Worm (Caenorhabditis elegans) whole organism, mixed stage, embryonic: Measurements from ENCODE around the gene hpk-1.

Experiments
- M03D4.4 ChIP-seq: sonication (generic microtip); optimal IDR thresholded peaks from 2 replicates; lab custom pipeline; 2017; ENCODE audit warnings: mild to moderate bottlenecking, missing genetic modification characterization, missing compliant biosample characterization
- bed-3 ChIP-seq: fragments of 200-800 bp; sonication (Bioruptor generic); optimal IDR thresholded peaks from 3 replicates; lab custom pipeline; 2018; ENCODE audit warnings: mild to moderate bottlenecking, missing genetic modification characterization, moderate library complexity, missing compliant biosample characterization
- blmp-1 ChIP-seq: fragments of 150-350 bp; optimal IDR thresholded peaks from 2 replicates; lab custom pipeline; 2014; ENCODE audit warnings: missing biosample characterization, missing genetic modification characterization
- ceh-39 ChIP-seq: fragments of 150-350 bp; optimal IDR thresholded peaks from 2 replicates; lab custom pipeline; 2014; ENCODE audit warnings: missing biosample characterization, missing genetic modification characterization
- ceh-43 ChIP-seq: fragments of 200-800 bp; sonication (Bioruptor generic); optimal IDR thresholded peaks from 2 replicates; lab custom pipeline; 2018; ENCODE audit warnings: mild to moderate bottlenecking, missing genetic modification characterization, moderate library complexity, missing compliant biosample characterization
- ceh-83 ChIP-seq: fragments of 200-800 bp; sonication (Bioruptor generic); optimal IDR thresholded peaks from 2 replicates; lab custom pipeline; 2018; ENCODE audit warnings: mild to moderate bottlenecking, missing genetic modification characterization, missing compliant biosample characterization
- ces-1 ChIP-seq: fragments of 150-350 bp; optimal IDR thresholded peaks from 2 replicates; lab custom pipeline; 2014; ENCODE audit warnings: missing biosample characterization, missing genetic modification reagents, missing genetic modification characterization
- cnd-1 ChIP-seq: fragments of 200-800 bp; sonication (Bioruptor generic); optimal IDR thresholded peaks from 2 replicates; lab custom pipeline; 2018; ENCODE audit warnings: mild to moderate bottlenecking, missing genetic modification characterization, missing compliant biosample characterization
- drap-1 ChIP-seq: fragments of 200-800 bp; sonication (Bioruptor generic); optimal IDR thresholded peaks from 3 replicates; lab custom pipeline; 2018; ENCODE audit warnings: mild to moderate bottlenecking, missing genetic modification characterization, missing compliant biosample characterization
- elt-1 ChIP-seq: sonication (generic microtip); optimal IDR thresholded peaks from 2 replicates; lab custom pipeline; 2017; ENCODE audit warnings: missing genetic modification characterization, mild to moderate bottlenecking, missing compliant biosample characterization, antibody characterized with exemption, moderate library complexity, borderline replicate concordance; ENCODE audit not compliant: insufficient read depth
- elt-3 ChIP-seq: fragments of 150-350 bp; optimal IDR thresholded peaks from 2 replicates; lab custom pipeline; 2014; ENCODE audit warnings: missing biosample characterization, missing genetic modification characterization
- flh-1 ChIP-seq: fragments of 200-800 bp; sonication (Bioruptor generic); optimal IDR thresholded peaks from 2 replicates; lab custom pipeline; 2018; ENCODE audit warnings: mild to moderate bottlenecking, missing genetic modification characterization, moderate library complexity, missing compliant biosample characterization
- ham-2 ChIP-seq: fragments of 200-800 bp; sonication (Bioruptor generic); optimal IDR thresholded peaks from 2 replicates; lab custom pipeline; 2018; ENCODE audit warnings: mild to moderate bottlenecking, missing genetic modification characterization, missing compliant biosample characterization
- hlh-1 ChIP-seq: fragments of 150-350 bp; optimal IDR thresholded peaks from 2 replicates; lab custom pipeline; 2014; ENCODE audit warnings: missing biosample characterization, missing genetic modification reagents, missing genetic modification characterization
- lin-13 ChIP-seq: fragments of 150-350 bp; optimal IDR thresholded peaks from 2 replicates; lab custom pipeline; 2014; ENCODE audit warnings: missing biosample characterization, missing genetic modification characterization
- lin-32 ChIP-seq: fragments of 200-800 bp; sonication (Bioruptor generic); optimal IDR thresholded peaks from 2 replicates; lab custom pipeline; 2018; ENCODE audit warnings: mild to moderate bottlenecking, missing genetic modification characterization, missing compliant biosample characterization
- lsy-2 ChIP-seq: fragments of 150-350 bp; optimal IDR thresholded peaks from 2 replicates; lab custom pipeline; 2014; ENCODE audit warnings: missing biosample characterization, missing genetic modification characterization
- mab-5 ChIP-seq: fragments of 150-350 bp; optimal IDR thresholded peaks from 2 replicates; lab custom pipeline; 2014; ENCODE audit warnings: missing biosample characterization, missing genetic modification characterization
- mep-1 ChIP-seq: fragments of 150-350 bp; optimal IDR thresholded peaks from 2 replicates; lab custom pipeline; 2017; ENCODE audit warnings: missing biosample characterization, missing genetic modification reagents, missing genetic modification characterization, inconsistent platforms
- mls-2 ChIP-seq: sonication (generic microtip); optimal IDR thresholded peaks from 2 replicates; lab custom pipeline; 2016; ENCODE audit warnings: mild to moderate bottlenecking, missing genetic modification characterization, moderate library complexity, missing compliant biosample characterization
- nhr-2 ChIP-seq: fragments of 150-350 bp; optimal IDR thresholded peaks from 2 replicates; lab custom pipeline; 2014; ENCODE audit warnings: missing biosample characterization, missing genetic modification characterization
- nhr-237 ChIP-seq: fragments of 150-350 bp; optimal IDR thresholded peaks from 2 replicates; lab custom pipeline; 2014; ENCODE audit warnings: missing biosample characterization, missing genetic modification characterization
- nhr-28 ChIP-seq: fragments of 150-350 bp; optimal IDR thresholded peaks from 2 replicates; lab custom pipeline; 2014; ENCODE audit warnings: missing biosample characterization, missing genetic modification characterization
- pha-4 ChIP-seq: fragments of 150-350 bp; optimal IDR thresholded peaks from 2 replicates; lab custom pipeline; 2018; ENCODE audit warnings: missing biosample characterization, missing genetic modification reagents, missing genetic modification characterization
- sem-2 ChIP-seq: fragments of 200-800 bp; sonication (Bioruptor generic); optimal IDR thresholded peaks from 2 replicates; lab custom pipeline; 2018; ENCODE audit warnings: mild to moderate bottlenecking, missing genetic modification characterization, missing compliant biosample characterization
- snpc-4 ChIP-seq: fragments of 150-350 bp; optimal IDR thresholded peaks from 2 replicates; lab custom pipeline; 2014; ENCODE audit warnings: missing biosample characterization, missing genetic modification characterization
- sptf-1 ChIP-seq: sonication (generic microtip); optimal IDR thresholded peaks from 2 replicates; lab custom pipeline; 2017; ENCODE audit warnings: mild to moderate bottlenecking, missing genetic modification characterization, moderate library complexity, missing compliant biosample characterization
- tbx-8 ChIP-seq: fragments of 200-800 bp; sonication (Bioruptor generic); optimal IDR thresholded peaks from 2 replicates; lab custom pipeline; 2018; ENCODE audit warnings: mild to moderate bottlenecking, missing genetic modification characterization, moderate library complexity, missing compliant biosample characterization
- unc-120 ChIP-seq: sonication (generic microtip); optimal IDR thresholded peaks from 2 replicates; lab custom pipeline; 2017; ENCODE audit warnings: missing genetic modification characterization, missing compliant biosample characterization; ENCODE audit not compliant: poor library complexity, severe bottlenecking
- unc-39 ChIP-seq: fragments of 150-350 bp; optimal IDR thresholded peaks from 2 replicates; lab custom pipeline; 2014; ENCODE audit warnings: missing biosample characterization, missing genetic modification characterization
- zip-8 ChIP-seq: fragments of 150-350 bp; optimal IDR thresholded peaks from 2 replicates; lab custom pipeline; 2014; ENCODE audit warnings: missing biosample characterization, missing genetic modification characterization
- ztf-11 ChIP-seq: fragments of 150-350 bp; optimal IDR thresholded peaks from 2 replicates; lab custom pipeline; 2014; ENCODE audit warnings: missing biosample characterization, missing genetic modification characterization

Gene hpk-1

ce11 chrX:4263820-4264219 is 46.7 kb upstream of the hpk-1 start:
- TF ChIP-seq mls-2 = no peak

- TF ChIP-seq ham-2 (no peak), nhr-2 (no peak), flh-1 (GFP tag; lab: Kevin White, UChicago) (no peak), lsy-2 (no peak), hlh-1 (tag; lab: Kevin White, UChicago) (no peak), sptf-1 (tag; lab: Kevin White, UChicago) (no peak), sem-2 (GFP tag; lab: Kevin White, UChicago) (no peak), mab-5 (tag; lab: Kevin White, UChicago) (no peak), tbx-8 (no peak), mep-1 (tag; lab: Kevin White, UChicago) (peak; percentile 8), pha-4 (tag; lab: Kevin White, UChicago) (peak; percentile 65), snpc-4 (tag; lab: Kevin White, UChicago) (no peak), elt-1 (tag; lab: Kevin White, UChicago) (no peak), ceh-43 (GFP tag; lab: Kevin White, UChicago) (no peak), unc-39 (no peak), unc-120 (tag; lab: Kevin White, UChicago) (no peak), nhr-237 (tag; lab: Kevin White, UChicago) (no peak), nhr-28 (no peak), ztf-11 (tag; lab: Kevin White, UChicago) (no peak), M03D4.4 (tag; lab: Kevin White, UChicago) (no peak), elt-3 (tag; lab: Kevin White, UChicago) (no peak), bed-3 (GFP tag; lab: Kevin White, UChicago) (no peak), lin-32 (GFP tag; lab: Kevin White, UChicago) (no peak), blmp-1 (tag; lab: Kevin White, UChicago) (no peak), lin-13 (tag; lab: Kevin White, UChicago) (peak; percentile 51), zip-8 (tag; lab: Kevin White, UChicago) (no peak), ceh-83 (no peak)
- TF ChIP-seq, all 35 proteins: peak for 3
Measured at ce11 chrX:4260297-4260696, 43.2 kb upstream of the hpk-1 start, which contains the start of gene C52B9.4. Gene C52B9.4, plus strand, starts transcription at chrX:4260652.

- TF ChIP-seq mls-2 (no peak), lin-32 (GFP tag; lab: Kevin White, UChicago) (no peak)
Measured at ce11 chrX:4256761-4257160, 39.7 kb upstream of the hpk-1 start, which contains the start of gene srv-6. Gene srv-6, plus strand, starts transcription at chrX:4257061.

ce11 chrX:4255366-4255765 is 38.3 kb upstream of the hpk-1 start:
- TF ChIP-seq sptf-1 (tag; lab: Kevin White, UChicago) = no peak
- TF ChIP-seq snpc-4 (tag; lab: Kevin White, UChicago) = no peak
- TF ChIP-seq lsy-2 = no peak
- no peak for TF ChIP-seq pha-4 (tag; lab: Kevin White, UChicago)
- no peak for TF ChIP-seq blmp-1 (tag; lab: Kevin White, UChicago)
- TF ChIP-seq flh-1 (GFP tag; lab: Kevin White, UChicago) = no peak
- no peak for TF ChIP-seq ztf-11 (tag; lab: Kevin White, UChicago)
- no peak for TF ChIP-seq nhr-2
- no peak for TF ChIP-seq hlh-1 (tag; lab: Kevin White, UChicago)
- no peak for TF ChIP-seq elt-3 (tag; lab: Kevin White, UChicago)
- no peak for TF ChIP-seq mab-5 (tag; lab: Kevin White, UChicago)
- TF ChIP-seq nhr-28 = no peak
- no peak for TF ChIP-seq sem-2 (GFP tag; lab: Kevin White, UChicago)
- TF ChIP-seq zip-8 (tag; lab: Kevin White, UChicago) = no peak
- TF ChIP-seq lin-32 (GFP tag; lab: Kevin White, UChicago) = no peak
- no peak for TF ChIP-seq drap-1 (GFP tag; lab: Kevin White, UChicago)

ce11 chrX:4254782-4255181 is 37.7 kb upstream of the hpk-1 start, which contains the start of gene taf-11.1:
Gene taf-11.1, plus strand, starts transcription at chrX:4255170.
- peak; percentile 29 for TF ChIP-seq ceh-39 (tag; lab: Kevin White, UChicago)
- peak; percentile 40 for TF ChIP-seq cnd-1 (tag; lab: Kevin White, UChicago)
- no peak for TF ChIP-seq lsy-2
- TF ChIP-seq lin-13 (tag; lab: Kevin White, UChicago) = peak; percentile 7
- peak; percentile 21 for TF ChIP-seq hlh-1 (tag; lab: Kevin White, UChicago)
- TF ChIP-seq ces-1 (GFP tag; lab: Kevin White, UChicago) = peak; percentile 28
- TF ChIP-seq, all 35 proteins: peak for 5
